Worm (Caenorhabditis elegans): ENCODE measurements around the gene Y110A2AL.6.
A peak's percentile ranks its signal among the peaks of the same experiment; 100 is the strongest.

Gene Y110A2AL.6

ce11 chrII:2815017-2815416 lies 26.4 kb downstream of the Y110A2AL.6 start:
- TF ChIP-seq vab-15 (tag; optimal IDR thresholded peaks at IDR 0.05) (no peak), lin-39 (tag; optimal IDR thresholded peaks at IDR 0.05) (no peak), snu-23 (GFP tag; optimal IDR thresholded peaks at IDR 0.05) (no peak), elt-3 (tag; optimal IDR thresholded peaks at IDR 0.05) (no peak), zip-4 (GFP tag; optimal IDR thresholded peaks at IDR 0.05) (no peak), ztf-11 (tag; optimal IDR thresholded peaks at IDR 0.05) (no peak)

- TF ChIP-seq nhr-11 (tag; optimal IDR thresholded peaks at IDR 0.05) (peak; percentile 19), efl-1 (optimal IDR thresholded peaks at IDR 0.05) (peak in 1 of 2 experiments; percentile 28), efl-1 (GFP tag; optimal IDR thresholded peaks at IDR 0.05 in 1 of 2) (no peak), pax-3 (tag; optimal IDR thresholded peaks at IDR 0.05) (no peak), ceh-82 (tag; optimal IDR thresholded peaks at IDR 0.05) (peak in 1 of 3 experiments; percentile 1)
Observed at ce11 chrII:2807674-2808206, 33.7 kb downstream of the Y110A2AL.6 start, which contains the start of gene K12H6.12. TSS of gene K12H6.12 (plus strand) at chrII:2808156.

ce11 chrII:2805566-2805965 lies 35.9 kb downstream of the Y110A2AL.6 start:
- peak in 1 of 6 experiments; percentile 50 for TF ChIP-seq elt-3 (tag; optimal IDR thresholded peaks at IDR 0.05)
- TF ChIP-seq blmp-1 (tag; optimal IDR thresholded peaks at IDR 0.05), result peak; percentile 18
- TF ChIP-seq nhr-85 (tag), result peak; percentile 61
- TF ChIP-seq isw-1 (GFP tag; IDR thresholded peaks at IDR 0.05), result no peak
- peak; percentile 0 for TF ChIP-seq nhr-20 (tag; optimal IDR thresholded peaks at IDR 0.05)

- TF ChIP-seq tbx-2 (tag; optimal IDR thresholded peaks at IDR 0.05) (peak; percentile 22), lin-35 (GFP tag; optimal IDR thresholded peaks at IDR 0.05) (peak in 1 of 2 experiments; percentile 65), mdl-1 (tag; optimal IDR thresholded peaks at IDR 0.05) (peak in 1 of 2 experiments; percentile 28), ceh-63 (GFP tag; optimal IDR thresholded peaks at IDR 0.05) (no peak), nhr-20 (tag; optimal IDR thresholded peaks at IDR 0.05) (peak; percentile 4), lsy-2 (tag; optimal IDR thresholded peaks at IDR 0.05) (peak in 1 of 2 experiments; percentile 14), ceh-90 (tag; optimal IDR thresholded peaks at IDR 0.05) (no peak), nhr-85 (tag) (peak; percentile 14), nhr-19 (GFP tag; conservative IDR thresholded peaks at IDR 0.05) (0 out of 2 replicates have a peak, but pooled peaks have one; percentile 2), elt-3 (tag; optimal IDR thresholded peaks at IDR 0.05) (peak in 2 of 6 experiments; percentile 40 to 52), ztf-4 (tag; optimal IDR thresholded peaks at IDR 0.05) (no peak), nhr-71 (tag; optimal IDR thresholded peaks at IDR 0.05) (peak; percentile 23), snu-23 (GFP tag; optimal IDR thresholded peaks at IDR 0.05) (peak; percentile 40), egl-13 (tag; optimal IDR thresholded peaks at IDR 0.05) (no peak), rnt-1 (tag; optimal IDR thresholded peaks at IDR 0.05) (no peak), nhr-76 (tag; optimal IDR thresholded peaks at IDR 0.05) (no peak), lin-14 (GFP tag; optimal IDR thresholded peaks at IDR 0.05) (peak; percentile 49)
Observed at ce11 chrII:2804949-2805348, 36.5 kb downstream of the Y110A2AL.6 start.

- no peak for TF ChIP-seq pqm-1 (tag; optimal IDR thresholded peaks at IDR 0.05)
- TF ChIP-seq alr-1 (tag; optimal IDR thresholded peaks at IDR 0.05; ENCODE audit: borderline replicate concordance), result no peak
- TF ChIP-seq C34B4.2 (tag; optimal IDR thresholded peaks at IDR 0.05), result no peak
- no peak for TF ChIP-seq zag-1 (tag; optimal IDR thresholded peaks at IDR 0.05)
- no peak for TF ChIP-seq mab-9 (GFP tag; IDR thresholded peaks at IDR 0.05)
- TF ChIP-seq snu-23 (GFP tag; optimal IDR thresholded peaks at IDR 0.05), result peak; percentile 2
- TF ChIP-seq ceh-88 (GFP tag; IDR thresholded peaks at IDR 0.05), result no peak
- TF ChIP-seq lir-3 (tag; optimal IDR thresholded peaks at IDR 0.05; ENCODE audit: poor library complexity), result no peak
- no peak for TF ChIP-seq nhr-237 (tag; optimal IDR thresholded peaks at IDR 0.05)
- no peak for TF ChIP-seq nhr-76 (tag; optimal IDR thresholded peaks at IDR 0.05)
- no peak for TF ChIP-seq sup-37 (GFP tag; optimal IDR thresholded peaks at IDR 0.05)
- no peak for TF ChIP-seq fos-1 (tag; optimal IDR thresholded peaks at IDR 0.05)
- no peak for TF ChIP-seq sptf-1 (tag; optimal IDR thresholded peaks at IDR 0.05)
- peak in 1 of 3 experiments; percentile 13 for TF ChIP-seq dpl-1 (GFP tag; optimal IDR thresholded peaks at IDR 0.05)
- TF ChIP-seq unc-98 (GFP tag; IDR thresholded peaks at IDR 0.05), result no peak
- no peak for TF ChIP-seq mef-2 (tag; optimal IDR thresholded peaks at IDR 0.05)
- no peak for TF ChIP-seq dsc-1 (tag; optimal IDR thresholded peaks at IDR 0.05)
- no peak for TF ChIP-seq xbp-1 (tag; optimal IDR thresholded peaks at IDR 0.05)
- no peak for TF ChIP-seq mep-1 (tag; optimal IDR thresholded peaks at IDR 0.05)
- TF ChIP-seq elt-3 (tag; optimal IDR thresholded peaks at IDR 0.05), result no peak
- TF ChIP-seq aha-1 (tag; optimal IDR thresholded peaks at IDR 0.05), result no peak
Observed at ce11 chrII:2804245-2804644, 37.2 kb downstream of the Y110A2AL.6 start.
